Fruit fly (Drosophila melanogaster) whole organism, wandering third instar larva: ENCODE results near the gene sals.

ENCODE experiments used
- CG32264 ChIP-seq: fragments of 200-800 bp; sonication (Bioruptor generic); optimal IDR thresholded peaks from 2 replicates; lab custom pipeline; 2016; ENCODE audit warnings: missing biosample characterization, missing genetic modification characterization
- CG9705 ChIP-seq: fragments of 200-800 bp; sonication (Bioruptor generic); optimal IDR thresholded peaks from 2 replicates; lab custom pipeline; 2018; ENCODE audit warnings: missing biosample characterization, mild to moderate bottlenecking, missing genetic modification characterization
- CrebA ChIP-seq: fragments of 200-800 bp; sonication (Bioruptor generic); optimal IDR thresholded peaks from 2 replicates; lab custom pipeline; 2016; ENCODE audit warnings: missing biosample characterization, mild to moderate bottlenecking, missing genetic modification characterization, borderline replicate concordance
- Dif ChIP-seq: fragments of 200-275, 200-300 bp; sonication (Bioruptor generic); optimal IDR thresholded peaks from 2 replicates; lab custom pipeline; 2018; ENCODE audit warnings: missing biosample characterization, missing genetic modification characterization; ENCODE audit not compliant: partially characterized antibody
- GATAd ChIP-seq: sonication (Bioruptor generic); optimal IDR thresholded peaks from 2 replicates; lab custom pipeline; 2016; ENCODE audit warnings: missing biosample characterization, missing genetic modification characterization
- HLH106 ChIP-seq: fragments of 200-800 bp; optimal IDR thresholded peaks from 3 replicates; lab custom pipeline; 2019; ENCODE audit warnings: missing biosample characterization, mild to moderate bottlenecking, missing genetic modification characterization, moderate library complexity
- Hr78 ChIP-seq: fragments of >200 bp; optimal IDR thresholded peaks from 2 replicates; lab custom pipeline; 2017; ENCODE audit warnings: missing biosample characterization, missing genetic modification characterization
- Hr83 ChIP-seq: fragments of 200-300 bp; sonication (Bioruptor generic); optimal IDR thresholded peaks from 2 replicates; lab custom pipeline; 2016; ENCODE audit warnings: missing biosample characterization, mild to moderate bottlenecking, missing genetic modification characterization, moderate library complexity; ENCODE audit not compliant: poor library complexity, severe bottlenecking
- Jra ChIP-seq: sonication (Bioruptor generic); optimal IDR thresholded peaks from 2 replicates; lab custom pipeline; 2016; ENCODE audit warnings: missing biosample characterization, missing genetic modification characterization
- Mio ChIP-seq: sonication (Bioruptor generic); optimal IDR thresholded peaks from 2 replicates; lab custom pipeline; 2016; ENCODE audit warnings: missing biosample characterization, missing genetic modification characterization
- Myc ChIP-seq: fragments of >200 bp; optimal IDR thresholded peaks from 2 replicates; lab custom pipeline; 2017
- N ChIP-seq: fragments of >200 bp; optimal IDR thresholded peaks from 2 replicates; lab custom pipeline; 2018; ENCODE audit warnings: missing biosample characterization, missing external identifiers, missing genetic modification characterization
- OdsH ChIP-seq: fragments of 200-800 bp; sonication (Bioruptor generic); optimal IDR thresholded peaks from 2 replicates; lab custom pipeline; 2016; ENCODE audit warnings: missing biosample characterization, mild to moderate bottlenecking, missing genetic modification characterization
- Rel ChIP-seq, 2 experiments: fragments of 200-800 bp; sonication (Bioruptor generic) in 1 of 2; optimal IDR thresholded peaks; 2 replicates in 1 of 2; 3 replicates in 1 of 2; lab custom pipeline; 2016 to 2019; ENCODE audit warnings: mild to moderate bottlenecking in 2 of 2, missing biosample characterization in 2 of 2, missing genetic modification characterization in 2 of 2, moderate library complexity in 1 of 2
- Sp1 ChIP-seq: fragments of 200-800 bp; sonication (Bioruptor generic); optimal IDR thresholded peaks from 3 replicates; lab custom pipeline; 2019; ENCODE audit warnings: missing biosample characterization, mild to moderate bottlenecking, missing genetic modification characterization, moderate library complexity
- Vsx2 ChIP-seq: fragments of 200-300, 225-300 bp; sonication (Bioruptor generic); optimal IDR thresholded peaks from 2 replicates; lab custom pipeline; 2018; ENCODE audit warnings: missing biosample characterization, missing genetic modification characterization; ENCODE audit not compliant: partially characterized antibody
- br ChIP-seq: fragments of 200-800 bp; sonication (Bioruptor generic); optimal IDR thresholded peaks from 2 replicates; lab custom pipeline; 2016; ENCODE audit warnings: missing biosample characterization, missing genetic modification characterization
- brk ChIP-seq: fragments of 200-800 bp; sonication (Bioruptor generic); optimal IDR thresholded peaks from 2 replicates; lab custom pipeline; 2016; ENCODE audit warnings: missing biosample characterization, mild to moderate bottlenecking, missing genetic modification characterization
- dl ChIP-seq, 2 experiments: fragments of 175-275, 200-275 bp in 1 of 2; fragments of 200-275 bp in 1 of 2; sonication (Bioruptor generic); optimal IDR thresholded peaks; lab custom pipeline; 2018; ENCODE audit warnings: mild to moderate bottlenecking in 2 of 2, missing biosample characterization in 2 of 2, missing genetic modification characterization in 2 of 2, moderate library complexity in 2 of 2; ENCODE audit not compliant: partially characterized antibody in 2 of 2, insufficient read depth in 1 of 2
- dmrt93B ChIP-seq: fragments of 200-800 bp; sonication (Bioruptor generic); optimal IDR thresholded peaks from 2 replicates; lab custom pipeline; 2018; ENCODE audit warnings: missing biosample characterization, mild to moderate bottlenecking, missing genetic modification characterization
- dsf ChIP-seq: sonication (Bioruptor generic); optimal IDR thresholded peaks from 2 replicates; lab custom pipeline; 2016; ENCODE audit warnings: missing biosample characterization, missing genetic modification characterization, borderline replicate concordance
- ey ChIP-seq: fragments of 200-800 bp; sonication (Bioruptor generic); optimal IDR thresholded peaks from 2 replicates; lab custom pipeline; 2016; ENCODE audit warnings: missing biosample characterization, missing genetic modification characterization
- foxo ChIP-seq, 2 experiments: fragments of 200-800 bp; sonication (Bioruptor generic); optimal IDR thresholded peaks; 2 replicates in 1 of 2; 3 replicates in 1 of 2; lab custom pipeline; 2016 to 2017; ENCODE audit warnings: missing biosample characterization in 2 of 2, missing genetic modification characterization in 2 of 2
- h ChIP-seq: fragments of 200-800 bp; sonication (Bioruptor generic); optimal IDR thresholded peaks from 3 replicates; lab custom pipeline; 2016; ENCODE audit warnings: missing biosample characterization, mild to moderate bottlenecking, missing genetic modification characterization
- jim ChIP-seq: fragments of 175-275, 200-325 bp; sonication (Bioruptor generic); optimal IDR thresholded peaks from 2 replicates; lab custom pipeline; 2016; ENCODE audit warnings: missing biosample characterization, mild to moderate bottlenecking, missing genetic modification characterization
- pan ChIP-seq: fragments of >200 bp; optimal IDR thresholded peaks from 2 replicates; lab custom pipeline; 2017
- psq ChIP-seq: fragments of 200-800 bp; sonication (Bioruptor generic); optimal IDR thresholded peaks from 3 replicates; lab custom pipeline; 2017; ENCODE audit warnings: missing biosample characterization, mild to moderate bottlenecking, missing genetic modification characterization, moderate library complexity
- rgr ChIP-seq: fragments of 200-800 bp; sonication (Bioruptor generic); optimal IDR thresholded peaks from 3 replicates; lab custom pipeline; 2016; ENCODE audit warnings: missing biosample characterization, mild to moderate bottlenecking, missing genetic modification characterization
- sv ChIP-seq: fragments of 200-800 bp; sonication (Bioruptor generic); optimal IDR thresholded peaks from 3 replicates; lab custom pipeline; 2016; ENCODE audit warnings: missing biosample characterization, missing genetic modification characterization
- tai ChIP-seq: sonication (Bioruptor generic); optimal IDR thresholded peaks from 2 replicates; lab custom pipeline; 2016; ENCODE audit warnings: missing biosample characterization, missing genetic modification characterization
- usp ChIP-seq: fragments of >200 bp; optimal IDR thresholded peaks from 2 replicates; lab custom pipeline; 2017; ENCODE audit warnings: missing biosample characterization, missing genetic modification characterization

sals gene

DNA sequence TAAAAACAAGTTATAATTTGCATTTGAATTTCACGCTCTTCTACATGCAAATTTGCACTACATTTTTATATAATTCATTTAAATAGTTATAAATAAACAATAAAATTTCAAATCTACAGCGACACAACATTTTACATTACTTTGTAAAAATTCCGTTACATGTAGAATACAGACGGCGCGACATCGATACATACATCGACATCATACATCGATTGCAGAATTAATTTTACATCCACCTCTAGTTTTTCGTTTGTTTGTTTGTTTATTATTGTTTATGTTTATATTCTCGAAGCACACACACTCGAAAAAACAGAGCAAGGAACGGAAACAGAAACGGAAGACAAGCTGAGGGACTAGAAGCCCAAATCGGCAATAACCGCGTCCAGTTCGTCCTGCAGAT, 14.1 kb downstream of the sals start, which contains the start of gene CG17230:
Gene CG17230 (plus strand): TSS at position 258 of the 400 bp plus-strand sequence.
- TF ChIP-seq pan (lab: Kevin White, UChicago): no peak
- TF ChIP-seq dsf (GFP tag; lab: Kevin White, UChicago): no peak
- TF ChIP-seq usp (GFP tag; lab: Kevin White, UChicago): no peak
- TF ChIP-seq br (GFP tag; lab: Kevin White, UChicago): no peak
- TF ChIP-seq Mio: no peak
- TF ChIP-seq dl (GFP tag; optimal IDR thresholded peaks at IDR 0.05; lab: Kevin White, UChicago; ENCODE audit: insufficient read depth in 1 of 2, partially characterized antibody in 2 of 2): no peak
- TF ChIP-seq foxo (GFP tag; optimal IDR thresholded peaks at IDR 0.05; lab: Kevin White, UChicago): no peak
- no peak for TF ChIP-seq CrebA (GFP tag; lab: Kevin White, UChicago)
- TF ChIP-seq Hr83 (GFP tag; lab: Kevin White, UChicago): no peak
- TF ChIP-seq psq: no peak
- no peak for TF ChIP-seq CG9705
- TF ChIP-seq Jra (GFP tag; lab: Kevin White, UChicago): no peak
- no peak for TF ChIP-seq CG32264
- no peak for TF ChIP-seq N (GFP tag; lab: Kevin White, UChicago)
- TF ChIP-seq OdsH (GFP tag; lab: Kevin White, UChicago): no peak
- TF ChIP-seq, all 38 proteins: peak for 0

DNA sequence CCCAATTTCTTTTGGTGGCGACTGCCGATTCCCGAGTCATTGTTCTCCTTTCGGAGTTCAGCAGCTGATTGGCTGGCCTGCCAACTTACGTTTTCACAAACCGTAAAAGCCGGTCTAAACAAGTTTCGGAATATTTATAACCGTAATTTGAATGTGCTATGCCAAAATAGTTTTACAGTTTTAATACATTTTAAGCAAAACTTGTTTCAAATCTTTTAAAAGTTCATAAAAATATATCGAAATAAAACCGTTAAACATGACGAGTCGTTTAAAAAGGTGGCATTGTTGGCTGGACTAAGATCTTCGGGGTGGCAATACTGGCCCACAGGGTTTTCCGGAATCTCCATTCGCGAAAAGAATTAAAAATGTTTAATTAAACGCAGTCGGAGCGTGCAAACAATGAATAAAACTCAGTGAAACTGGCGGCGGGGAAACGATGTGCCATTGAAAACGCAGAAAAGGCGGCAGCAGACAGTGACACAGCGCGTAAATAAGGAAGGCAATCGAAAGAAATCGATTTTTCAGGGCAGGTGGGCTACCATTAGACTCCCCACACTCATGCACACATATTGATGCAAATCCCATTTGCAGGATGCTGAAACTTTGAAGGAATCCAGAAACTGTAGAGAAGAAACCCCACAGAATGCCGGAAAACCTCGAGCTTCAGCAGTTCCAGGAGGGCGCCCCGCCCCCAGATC, 15.9 kb downstream of the sals start, which contains the start of the genes Exd2 and CG5281:
Gene Exd2 (minus strand): TSS at position 167 of the 698 bp plus-strand sequence.
Gene CG5281 (plus strand): TSS at position 314 of the 698 bp plus-strand sequence.
- TF ChIP-seq sv (GFP tag; lab: Kevin White, UChicago) (peak; percentile 11), CG9705 (peak; percentile 60), Myc (peak; percentile 19), ey (GFP tag; lab: Kevin White, UChicago) (peak; percentile 59), Rel (GFP tag; optimal IDR thresholded peaks at IDR 0.05; lab: Kevin White, UChicago) (no peak), Rel (tag; optimal IDR thresholded peaks at IDR 0.05; lab: Kevin White, UChicago) (peak; percentile 92), Sp1 (GFP tag; lab: Kevin White, UChicago) (peak; percentile 13), GATAd (no peak), rgr (GFP tag; lab: Kevin White, UChicago) (no peak), Mio (no peak), HLH106 (tag; lab: Kevin White, UChicago) (peak; percentile 31), psq (peak; percentile 17), CG32264 (peak; percentile 7), h (GFP tag; lab: Kevin White, UChicago) (peak; percentile 38), foxo (GFP tag; optimal IDR thresholded peaks at IDR 0.05; lab: Kevin White, UChicago) (peak in 1 of 2 experiments; percentile 47)

DNA sequence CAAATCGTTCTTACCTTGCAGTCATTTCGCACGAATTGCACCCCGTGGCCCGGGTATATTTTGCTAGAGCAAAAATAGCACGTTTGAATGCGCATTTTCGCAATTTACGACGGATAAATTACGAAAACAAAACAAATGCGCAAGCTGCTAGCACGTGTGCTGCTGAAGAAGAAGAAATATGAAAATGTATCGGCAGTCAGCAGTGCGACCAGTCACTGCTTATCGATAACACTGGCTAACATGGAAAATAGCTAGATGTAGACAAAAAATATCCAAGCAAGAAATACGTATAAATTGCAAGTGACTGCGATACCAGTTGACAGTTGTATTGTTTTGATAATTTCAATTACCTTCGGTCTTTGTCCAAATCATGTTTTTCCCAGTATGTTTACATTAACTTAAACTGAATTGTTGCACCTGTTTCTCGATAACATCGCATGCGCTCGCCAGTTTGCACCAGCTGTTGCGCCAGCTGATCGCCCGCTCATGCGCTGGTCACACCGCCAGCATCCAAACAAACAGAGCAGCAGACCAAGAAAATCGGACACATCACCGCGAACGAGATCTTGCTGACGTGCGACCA, 20.1 kb downstream of the sals start, which contains the start of the genes RpL24-like and CG5276:
Gene RpL24-like (minus strand): TSS at position 188 of the 583 bp plus-strand sequence.
Gene CG5276 (plus strand): TSS at position 344 of the 583 bp plus-strand sequence.
- TF ChIP-seq Myc (peak; percentile 92), sv (GFP tag; lab: Kevin White, UChicago) (no peak)

DNA sequence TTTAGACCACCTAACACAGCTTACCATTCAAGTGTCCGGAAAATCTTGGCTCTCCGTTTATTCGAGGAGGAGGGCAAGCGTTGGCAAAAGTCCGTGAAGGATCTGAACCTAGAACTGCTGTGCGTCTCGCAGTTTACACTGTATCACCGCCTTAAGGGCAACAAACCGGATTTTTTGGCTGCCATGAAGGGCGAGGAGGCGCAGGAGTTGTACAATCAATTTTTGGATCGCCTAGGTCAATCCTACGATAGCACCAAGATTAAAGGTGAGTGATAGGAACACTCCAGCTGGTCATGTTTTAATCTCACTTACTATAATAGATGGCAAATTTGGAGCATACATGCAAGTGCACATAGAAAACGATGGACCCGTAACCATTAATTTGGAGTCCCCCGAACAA, 21.3 kb downstream of the sals start:
- TF ChIP-seq Vsx2 (GFP tag; lab: Kevin White, UChicago) (no peak), CG9705 (no peak), Myc (no peak), HLH106 (tag; lab: Kevin White, UChicago) (no peak), ey (GFP tag; lab: Kevin White, UChicago) (no peak), Hr78 (GFP tag; lab: Kevin White, UChicago) (no peak), dl (GFP tag; optimal IDR thresholded peaks at IDR 0.05; lab: Kevin White, UChicago; ENCODE audit: insufficient read depth in 1 of 2, partially characterized antibody in 2 of 2) (no peak), Rel (GFP tag; optimal IDR thresholded peaks at IDR 0.05; lab: Kevin White, UChicago) (no peak), Rel (tag; optimal IDR thresholded peaks at IDR 0.05; lab: Kevin White, UChicago) (no peak)

DNA sequence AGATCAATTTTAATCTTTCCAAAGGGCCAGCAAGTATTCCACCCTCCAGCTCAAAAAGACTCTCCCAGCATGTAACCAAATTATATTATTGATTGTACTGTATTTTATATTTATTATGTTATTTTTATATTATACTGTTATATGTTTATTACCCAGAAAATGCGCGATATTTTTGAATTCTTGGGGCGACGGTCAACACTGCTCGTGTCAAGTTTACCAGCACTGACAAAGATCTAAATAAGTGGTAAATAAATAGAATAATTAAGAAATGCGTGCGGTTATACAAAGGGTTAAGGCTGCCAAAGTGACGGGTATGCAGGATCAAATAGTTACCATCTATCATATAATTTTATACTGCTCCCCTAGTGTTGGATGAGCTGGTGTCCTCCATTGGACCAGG, 21.8 kb downstream of the sals start, which contains the start of gene Dtd:
Gene Dtd (plus strand): TSS at position 248 of the 400 bp plus-strand sequence.
- TF ChIP-seq pan (lab: Kevin White, UChicago) (no peak), h (GFP tag; lab: Kevin White, UChicago) (no peak), brk (GFP tag; lab: Kevin White, UChicago) (no peak), Dif (GFP tag; lab: Kevin White, UChicago) (no peak), sv (GFP tag; lab: Kevin White, UChicago) (no peak), HLH106 (tag; lab: Kevin White, UChicago) (no peak), OdsH (GFP tag; lab: Kevin White, UChicago) (no peak), CG9705 (no peak), jim (GFP tag; lab: Kevin White, UChicago) (no peak), GATAd (no peak), Mio (no peak), CG32264 (no peak), rgr (GFP tag; lab: Kevin White, UChicago) (no peak), Hr83 (GFP tag; lab: Kevin White, UChicago) (no peak), Sp1 (GFP tag; lab: Kevin White, UChicago) (no peak), dmrt93B (GFP tag; lab: Kevin White, UChicago) (no peak), dl (GFP tag; optimal IDR thresholded peaks at IDR 0.05; lab: Kevin White, UChicago; ENCODE audit: insufficient read depth in 1 of 2, partially characterized antibody in 2 of 2) (no peak), foxo (GFP tag; optimal IDR thresholded peaks at IDR 0.05; lab: Kevin White, UChicago) (no peak), tai (no peak), br (GFP tag; lab: Kevin White, UChicago) (no peak)
- TF ChIP-seq, all 38 proteins: peak for 0
